Worm (Caenorhabditis elegans) whole organism, L4 larva: Measurements from ENCODE around the gene Y7A5A.24.

Source experiments
- D1046.2 ChIP-seq: fragments of 200-800 bp; sonication (Bioruptor generic); IDR thresholded peaks from 2 replicates; pipeline ENCODE4 v1.3.6; 2022; ENCODE audit warnings: missing genetic modification characterization, missing compliant biosample characterization
- T20F7.1 ChIP-seq: fragments of 200-800 bp; sonication (Bioruptor generic); optimal IDR thresholded peaks from 2 replicates; lab custom pipeline; 2018; ENCODE audit warnings: mild to moderate bottlenecking, missing genetic modification characterization, missing compliant biosample characterization
- Y105C5A.15 ChIP-seq: fragments of 200-800 bp; sonication (Bioruptor generic); IDR thresholded peaks from 2 replicates; pipeline ENCODE4 v1.3.6; 2022; ENCODE audit warnings: missing genetic modification characterization, missing compliant biosample characterization
- ZK337.2 ChIP-seq: fragments of 200-800 bp; sonication (Bioruptor generic); IDR thresholded peaks from 2 replicates; pipeline ENCODE4 v1.3.6; 2022; ENCODE audit warnings: missing genetic modification reagents, missing genetic modification characterization, missing compliant biosample characterization
- ZK546.5 ChIP-seq, 2 experiments: sonication (generic microtip); optimal IDR thresholded peaks; 2 replicates each; lab custom pipeline; 2017; ENCODE audit warnings: missing biosample characterization in 2 of 2, missing genetic modification characterization in 2 of 2
- aly-2 ChIP-seq: sonication (generic microtip); optimal IDR thresholded peaks from 2 replicates; lab custom pipeline; 2018; ENCODE audit warnings: missing biosample characterization, missing genetic modification characterization
- arid-1 ChIP-seq: fragments of 200-800 bp; sonication (Bioruptor generic); conservative IDR thresholded peaks from 2 replicates; pipeline ENCODE4 v1.3.6; 2022; ENCODE audit warnings: missing genetic modification reagents, missing genetic modification characterization, missing compliant biosample characterization
- ceh-20 ChIP-seq: fragments of 200-800 bp; sonication (Bioruptor generic); IDR thresholded peaks from 2 replicates; pipeline ENCODE4 v1.3.6; 2022; ENCODE audit warnings: missing genetic modification reagents, missing genetic modification characterization, missing compliant biosample characterization
- ceh-28 ChIP-seq: fragments of 150-350 bp; optimal IDR thresholded peaks from 2 replicates; lab custom pipeline; 2014; ENCODE audit warnings: missing biosample characterization, missing genetic modification reagents, missing genetic modification characterization
- ceh-62 ChIP-seq: sonication (generic microtip); optimal IDR thresholded peaks from 2 replicates; lab custom pipeline; 2017; ENCODE audit warnings: missing biosample characterization, missing genetic modification characterization
- ceh-82 ChIP-seq: sonication (generic microtip); optimal IDR thresholded peaks from 2 replicates; lab custom pipeline; 2017; ENCODE audit warnings: missing biosample characterization, missing genetic modification characterization
- ces-1 ChIP-seq: fragments of 150-350 bp; sonication (generic microtip); optimal IDR thresholded peaks from 4 replicates; lab custom pipeline; 2014; ENCODE audit warnings: missing biosample characterization, missing genetic modification reagents, missing genetic modification characterization
- ctbp-1 ChIP-seq: fragments of 200-800 bp; sonication (Bioruptor generic); IDR thresholded peaks from 2 replicates; pipeline ENCODE4 v1.3.6; 2022; ENCODE audit warnings: missing genetic modification reagents, missing genetic modification characterization, missing compliant biosample characterization
- daf-12 ChIP-seq: fragments of 150-350 bp; optimal IDR thresholded peaks from 2 replicates; lab custom pipeline; 2014; ENCODE audit warnings: missing biosample characterization, missing genetic modification reagents, missing genetic modification characterization
- daf-19 ChIP-seq: fragments of 200-800 bp; sonication (Bioruptor generic); conservative IDR thresholded peaks from 2 replicates; pipeline ENCODE4 v1.3.6; 2022; ENCODE audit warnings: missing genetic modification characterization, missing compliant biosample characterization
- dve-1 ChIP-seq: sonication (generic microtip); optimal IDR thresholded peaks from 2 replicates; lab custom pipeline; 2017; ENCODE audit warnings: antibody characterized with exemption, mild to moderate bottlenecking, missing genetic modification characterization, missing compliant biosample characterization; ENCODE audit not compliant: insufficient read depth
- egl-43 ChIP-seq: fragments of 200-800 bp; sonication (Bioruptor generic); IDR thresholded peaks from 2 replicates; pipeline ENCODE4 v1.3.6; 2022; ENCODE audit warnings: missing genetic modification reagents, missing genetic modification characterization, missing compliant biosample characterization
- fkh-10 ChIP-seq: fragments of 150-350 bp; optimal IDR thresholded peaks from 2 replicates; lab custom pipeline; 2014; ENCODE audit warnings: missing biosample characterization, missing genetic modification reagents, missing genetic modification characterization
- fos-1 ChIP-seq: fragments of 150-350 bp; optimal IDR thresholded peaks from 2 replicates; lab custom pipeline; 2014; ENCODE audit warnings: missing biosample characterization, missing genetic modification characterization
- hif-1 ChIP-seq, 2 experiments: sonication (generic microtip); optimal IDR thresholded peaks; 2 replicates each; lab custom pipeline; 2016 to 2017; ENCODE audit warnings: missing compliant biosample characterization in 2 of 2, missing genetic modification characterization in 2 of 2, missing genetic modification reagents in 2 of 2, missing genotype in 2 of 2, mild to moderate bottlenecking in 1 of 2
- jun-1 ChIP-seq: fragments of 150-350 bp; optimal IDR thresholded peaks from 2 replicates; lab custom pipeline; 2014; ENCODE audit warnings: missing biosample characterization, missing genetic modification reagents, missing genetic modification characterization
- lin-1 ChIP-seq: fragments of 200-800 bp; sonication (Bioruptor generic); IDR thresholded peaks from 2 replicates; pipeline ENCODE4 v1.3.6; 2022; ENCODE audit warnings: missing genetic modification reagents, missing genetic modification characterization, missing compliant biosample characterization
- lin-29 ChIP-seq: fragments of 200-800 bp; sonication (Bioruptor generic); IDR thresholded peaks from 2 replicates; pipeline ENCODE4 v1.3.6; 2022; ENCODE audit warnings: missing genetic modification reagents, missing genetic modification characterization, missing compliant biosample characterization
- lin-38 ChIP-seq: fragments of 200-800 bp; sonication (Bioruptor generic); IDR thresholded peaks from 2 replicates; pipeline ENCODE4 v1.3.6; 2022; ENCODE audit warnings: missing genetic modification reagents, missing genetic modification characterization, missing compliant biosample characterization
- mdt-29 ChIP-seq: fragments of 200-800 bp; sonication (Bioruptor generic); IDR thresholded peaks from 2 replicates; pipeline ENCODE4 v1.3.6; 2022; ENCODE audit warnings: missing genetic modification reagents, missing genetic modification characterization, missing compliant biosample characterization
- mep-1 ChIP-seq: fragments of 150-350 bp; sonication (generic microtip); optimal IDR thresholded peaks from 3 replicates; lab custom pipeline; 2014; ENCODE audit warnings: missing biosample characterization, missing genetic modification characterization
- nhr-10 ChIP-seq: fragments of 150-350 bp; optimal IDR thresholded peaks from 2 replicates; lab custom pipeline; 2014; ENCODE audit warnings: missing biosample characterization, missing genetic modification characterization
- nhr-102 ChIP-seq: sonication (generic microtip); optimal IDR thresholded peaks from 2 replicates; lab custom pipeline; 2016; ENCODE audit warnings: mild to moderate bottlenecking, missing genetic modification characterization, moderate library complexity, missing compliant biosample characterization
- nhr-11 ChIP-seq: fragments of 150-350 bp; optimal IDR thresholded peaks from 2 replicates; lab custom pipeline; 2014; ENCODE audit warnings: missing biosample characterization, missing genetic modification characterization
- nhr-237 ChIP-seq: sonication (generic microtip); optimal IDR thresholded peaks from 2 replicates; lab custom pipeline; 2017; ENCODE audit warnings: missing biosample characterization, missing genetic modification characterization
- nhr-25 ChIP-seq: sonication (generic microtip); optimal IDR thresholded peaks from 2 replicates; lab custom pipeline; 2017; ENCODE audit warnings: missing genetic modification characterization, mild to moderate bottlenecking, missing compliant biosample characterization, antibody characterized with exemption, moderate library complexity, borderline replicate concordance; ENCODE audit not compliant: insufficient read depth
- nhr-28 ChIP-seq: fragments of 150-350 bp; optimal IDR thresholded peaks from 2 replicates; lab custom pipeline; 2014; ENCODE audit warnings: missing biosample characterization, missing genetic modification characterization
- pha-4 ChIP-seq, 2 experiments: fragments of 150-350 bp in 1 of 2; fragments of 200-800 bp in 1 of 2; sonication (Bioruptor generic) in 1 of 2; IDR thresholded peaks in 1 of 2; optimal IDR thresholded peaks in 1 of 2; 2 replicates each; pipeline versions ENCODE4 v1.3.6 to Lab custom; 2014 to 2022; ENCODE audit warnings: missing genetic modification characterization in 2 of 2, missing genetic modification reagents in 2 of 2, missing biosample characterization in 1 of 2, missing compliant biosample characterization in 1 of 2
- set-16 ChIP-seq: fragments of 200-800 bp; sonication (Bioruptor generic); IDR thresholded peaks from 2 replicates; pipeline ENCODE4 v1.3.6; 2022; ENCODE audit warnings: missing genetic modification reagents, missing genetic modification characterization, missing compliant biosample characterization
- snpc-1.2 ChIP-seq: fragments of 200-800 bp; sonication (Bioruptor generic); IDR thresholded peaks from 2 replicates; pipeline ENCODE4 v1.3.6; 2022; ENCODE audit warnings: missing genetic modification reagents, missing genetic modification characterization, missing compliant biosample characterization
- spr-1 ChIP-seq: sonication (generic microtip); optimal IDR thresholded peaks from 2 replicates; lab custom pipeline; 2016; ENCODE audit warnings: mild to moderate bottlenecking, missing genetic modification characterization, missing compliant biosample characterization
- spr-3 ChIP-seq: fragments of 200-800 bp; sonication (Bioruptor generic); optimal IDR thresholded peaks from 2 replicates; lab custom pipeline; 2018; ENCODE audit warnings: mild to moderate bottlenecking, missing genetic modification characterization, missing compliant biosample characterization
- tra-1 ChIP-seq: fragments of 200-800 bp; sonication (Bioruptor generic); IDR thresholded peaks from 2 replicates; pipeline ENCODE4 v1.3.6; 2022; ENCODE audit warnings: missing genetic modification reagents, missing genetic modification characterization, missing compliant biosample characterization
- unc-130 ChIP-seq: sonication (generic microtip); optimal IDR thresholded peaks from 2 replicates; lab custom pipeline; 2016; ENCODE audit warnings: missing genetic modification reagents, missing genetic modification characterization, missing compliant biosample characterization
- unc-39 ChIP-seq: sonication (generic microtip); optimal IDR thresholded peaks from 2 replicates; lab custom pipeline; 2017; ENCODE audit warnings: missing biosample characterization, missing genetic modification characterization
- vab-7 ChIP-seq: fragments of 200-800 bp; sonication (Bioruptor generic); IDR thresholded peaks from 2 replicates; pipeline ENCODE4 v1.3.6; 2022; ENCODE audit warnings: missing genetic modification reagents, missing genetic modification characterization, missing compliant biosample characterization
- zfp-2 ChIP-seq: sonication (generic microtip); optimal IDR thresholded peaks from 2 replicates; lab custom pipeline; 2016; ENCODE audit warnings: mild to moderate bottlenecking, missing genetic modification characterization, missing compliant biosample characterization
- zip-11 ChIP-seq: fragments of 200-800 bp; sonication (Bioruptor generic); IDR thresholded peaks from 2 replicates; pipeline ENCODE4 v1.3.6; 2022; ENCODE audit warnings: missing genetic modification characterization, missing compliant biosample characterization
- ztf-11 ChIP-seq: fragments of 150-350 bp; optimal IDR thresholded peaks from 2 replicates; lab custom pipeline; 2014; ENCODE audit warnings: missing biosample characterization, missing genetic modification characterization
- ztf-7 ChIP-seq: fragments of 150-350 bp; optimal IDR thresholded peaks from 2 replicates; lab custom pipeline; 2014; ENCODE audit warnings: missing biosample characterization, missing genetic modification characterization

Y7A5A.24 gene

ce11 chrX:15741852-15742251 is 40.1 kb downstream of the Y7A5A.24 start (continued):
- TF ChIP-seq aly-2 (tag; lab: Kevin White, UChicago) (no peak), ztf-11 (tag; lab: Kevin White, UChicago) (no peak), nhr-237 (tag; lab: Kevin White, UChicago) (no peak), ctbp-1 (GFP tag; lab: Robert Waterston, UW) (peak; percentile 75)

- no peak for TF ChIP-seq dve-1 (tag; lab: Kevin White, UChicago)
- TF ChIP-seq vab-7 (GFP tag; lab: Robert Waterston, UW): no peak
- no peak for TF ChIP-seq snpc-1.2 (GFP tag; lab: Robert Waterston, UW)
- TF ChIP-seq jun-1: no peak
- no peak for TF ChIP-seq hif-1 (tag; optimal IDR thresholded peaks at IDR 0.05; lab: Kevin White, UChicago)
- TF ChIP-seq daf-12: no peak
- TF ChIP-seq spr-1 (tag; lab: Kevin White, UChicago): no peak
- no peak for TF ChIP-seq zfp-2
- TF ChIP-seq tra-1: no peak
- no peak for TF ChIP-seq mep-1 (tag; lab: Kevin White, UChicago)
- no peak for TF ChIP-seq ces-1 (GFP tag; lab: Kevin White, UChicago)
- no peak for TF ChIP-seq mdt-29
- TF ChIP-seq lin-1 (GFP tag; lab: Robert Waterston, UW): no peak
- TF ChIP-seq, all 104 proteins: peak for 0
These were observed 41.4 kb downstream of the Y7A5A.24 start, which contains the start of gene srg-64 for ce11 chrX:15740526-15740925. srg-64 (minus strand) TSS chrX:15740626.

- TF ChIP-seq egl-43 (GFP tag; lab: Robert Waterston, UW): peak; percentile 20; the same call in 1 of the 2 replicates
- TF ChIP-seq ctbp-1 (GFP tag; lab: Robert Waterston, UW): 0 out of 2 replicates have a peak, but pooled peaks have one; percentile 41
- TF ChIP-seq set-16 (GFP tag; lab: Robert Waterston, UW): peak; percentile 97
These were observed 43.4 kb downstream of the Y7A5A.24 start for ce11 chrX:15738432-15739003.

- TF ChIP-seq nhr-25 (peak; percentile 32), fos-1 (tag; lab: Kevin White, UChicago) (no peak), lin-29 (GFP tag; lab: Robert Waterston, UW) (peak; percentile 66; the same call in 1 of the 2 replicates), mep-1 (tag; lab: Kevin White, UChicago) (peak; percentile 87), spr-1 (tag; lab: Kevin White, UChicago) (peak; percentile 68), fkh-10 (GFP tag; lab: Kevin White, UChicago) (no peak), ceh-20 (GFP tag; lab: Robert Waterston, UW) (peak; percentile 54; the same call in 1 of the 2 replicates), ZK337.2 (GFP tag; lab: Robert Waterston, UW) (no peak), spr-3 (GFP tag; lab: Kevin White, UChicago) (peak; percentile 13), ZK546.5 (tag; optimal IDR thresholded peaks at IDR 0.05; lab: Kevin White, UChicago) (no peak), ceh-28 (tag; lab: Kevin White, UChicago) (peak; percentile 79), unc-39 (tag; lab: Kevin White, UChicago) (no peak), nhr-102 (tag; lab: Kevin White, UChicago) (peak; percentile 93), lin-38 (GFP tag; lab: Robert Waterston, UW) (no peak; the same call in 1 of the 2 replicates), nhr-28 (peak; percentile 80), daf-19 (GFP tag; lab: Robert Waterston, UW) (no peak), nhr-10 (peak; percentile 41), ceh-62 (tag; lab: Kevin White, UChicago) (no peak), pha-4 (GFP tag; IDR thresholded peaks at IDR 0.05; lab: Robert Waterston, UW) (no peak; the same call in 1 of the 2 replicates), pha-4 (tag; optimal IDR thresholded peaks at IDR 0.05; lab: Kevin White, UChicago) (no peak), T20F7.1 (GFP tag; lab: Kevin White, UChicago) (no peak), ztf-7 (tag; lab: Kevin White, UChicago) (peak; percentile 81), unc-130 (GFP tag; lab: Kevin White, UChicago) (no peak), nhr-11 (peak; percentile 32), arid-1 (GFP tag; lab: Robert Waterston, UW) (no peak), vab-7 (GFP tag; lab: Robert Waterston, UW) (no peak), D1046.2 (GFP tag; lab: Robert Waterston, UW) (no peak), zip-11 (GFP tag; lab: Robert Waterston, UW) (no peak), Y105C5A.15 (GFP tag; lab: Robert Waterston, UW) (no peak), aly-2 (tag; lab: Kevin White, UChicago) (no peak), ceh-82 (tag; lab: Kevin White, UChicago) (no peak)
These were observed 45.5 kb downstream of the Y7A5A.24 start for ce11 chrX:15736419-15736818.
